Fruit fly (Drosophila melanogaster) whole organism, embryonic: Measurements from ENCODE around the gene Rbbp5.

ENCODE experiments used
- Ada2b ChIP-seq: fragments of 200-800 bp; sonication (Bioruptor generic); IDR thresholded peaks from 2 replicates; pipeline ENCODE4 v1.3.6; 2022; ENCODE audit warnings: missing biosample characterization, missing genetic modification characterization
- Bteb2 ChIP-seq: fragments of 200-800 bp; sonication (Bioruptor generic); optimal IDR thresholded peaks from 2 replicates; lab custom pipeline; 2016; ENCODE audit warnings: missing biosample characterization, missing genetic modification characterization
- CG10274 ChIP-seq: fragments of 200-800 bp; sonication (Bioruptor generic); optimal IDR thresholded peaks from 3 replicates; lab custom pipeline; 2017; ENCODE audit warnings: missing biosample characterization, mild to moderate bottlenecking, missing genetic modification characterization
- CG10565 ChIP-seq: fragments of 200-800 bp; sonication (Bioruptor generic); optimal IDR thresholded peaks from 3 replicates; lab custom pipeline; 2016; ENCODE audit warnings: missing biosample characterization, mild to moderate bottlenecking, missing genetic modification characterization
- CG12659 ChIP-seq: fragments of 200-800 bp; sonication (Bioruptor generic); optimal IDR thresholded peaks from 3 replicates; lab custom pipeline; 2017; ENCODE audit warnings: mild to moderate bottlenecking, missing biosample characterization, missing genetic modification reagents, missing genetic modification characterization
- CG13123 ChIP-seq: fragments of 200-800 bp; sonication (Bioruptor generic); optimal IDR thresholded peaks from 2 replicates; lab custom pipeline; 2016; ENCODE audit warnings: missing biosample characterization, missing genetic modification characterization
- CG13624 ChIP-seq: fragments of 200-800 bp; sonication (Bioruptor generic); optimal IDR thresholded peaks from 2 replicates; lab custom pipeline; 2016; ENCODE audit warnings: missing biosample characterization, missing genetic modification characterization
- CG15696 ChIP-seq: fragments of 200-800 bp; sonication (Bioruptor generic); optimal IDR thresholded peaks from 2 replicates; lab custom pipeline; 2019; ENCODE audit warnings: missing biosample characterization, mild to moderate bottlenecking, missing genetic modification characterization, moderate library complexity
- CG17361 ChIP-seq: fragments of 200-800 bp; sonication (Bioruptor generic); IDR thresholded peaks from 3 replicates; pipeline ENCODE4 v1.3.6; 2022; ENCODE audit warnings: missing biosample characterization, missing genetic modification characterization
- CG30020 ChIP-seq: fragments of 200-800 bp; optimal IDR thresholded peaks from 2 replicates; lab custom pipeline; 2019; ENCODE audit warnings: missing biosample characterization, mild to moderate bottlenecking, missing genetic modification characterization, moderate library complexity
- CG33213 ChIP-seq: fragments of 200-800 bp; sonication (Bioruptor generic); optimal IDR thresholded peaks from 3 replicates; lab custom pipeline; 2016; ENCODE audit warnings: missing biosample characterization, missing genetic modification characterization
- CG7987 ChIP-seq: fragments of 200-800 bp; sonication (Bioruptor generic); optimal IDR thresholded peaks from 2 replicates; lab custom pipeline; 2018; ENCODE audit warnings: missing biosample characterization, mild to moderate bottlenecking, missing genetic modification characterization, moderate library complexity
- CG8290 ChIP-seq, 3 experiments: fragments of 200-800 bp; sonication (Bioruptor generic); optimal IDR thresholded peaks; 2 replicates each; lab custom pipeline; 2016 to 2019; ENCODE audit warnings: missing biosample characterization in 3 of 3, missing genetic modification characterization in 3 of 3, mild to moderate bottlenecking in 2 of 3, moderate library complexity in 1 of 3
- CG8924 ChIP-seq: fragments of 200-800 bp; optimal IDR thresholded peaks from 3 replicates; lab custom pipeline; 2019; ENCODE audit warnings: missing biosample characterization, mild to moderate bottlenecking, missing genetic modification characterization, moderate library complexity
- CG9215 ChIP-seq: fragments of 200-800 bp; sonication (Bioruptor generic); IDR thresholded peaks from 2 replicates; pipeline ENCODE4 v1.3.6; 2022; ENCODE audit warnings: missing biosample characterization, missing genetic modification characterization
- CG9797 ChIP-seq: fragments of 200-800 bp; sonication (Bioruptor generic); optimal IDR thresholded peaks from 3 replicates; lab custom pipeline; 2018; ENCODE audit warnings: missing biosample characterization, mild to moderate bottlenecking, missing genetic modification characterization
- CoRest ChIP-seq: fragments of 200-800 bp; sonication (Bioruptor generic); optimal IDR thresholded peaks from 3 replicates; lab custom pipeline; 2018; ENCODE audit warnings: missing biosample characterization, mild to moderate bottlenecking, missing genetic modification characterization, moderate library complexity
- D19A ChIP-seq: fragments of 200-800 bp; optimal IDR thresholded peaks from 3 replicates; lab custom pipeline; 2019; ENCODE audit warnings: missing biosample characterization, mild to moderate bottlenecking, missing genetic modification characterization, moderate library complexity
- Dref ChIP-seq: fragments of 200-800 bp; sonication (Bioruptor generic); IDR thresholded peaks from 2 replicates; pipeline ENCODE4 v1.3.6; 2022; ENCODE audit warnings: missing biosample characterization, missing genetic modification characterization
- GATAe ChIP-seq: fragments of 200-800 bp; sonication (Bioruptor generic); conservative IDR thresholded peaks from 2 replicates; pipeline ENCODE4 v1.3.6; 2022; ENCODE audit warnings: missing biosample characterization, missing genetic modification characterization
- HLH54F ChIP-seq: fragments of 200-800 bp; sonication (Bioruptor generic); optimal IDR thresholded peaks from 3 replicates; lab custom pipeline; 2016; ENCODE audit warnings: missing biosample characterization, missing genetic modification characterization
- Hr51 ChIP-seq, 2 experiments: fragments of 200-800 bp; sonication (Bioruptor generic); optimal IDR thresholded peaks; 2 replicates in 1 of 2; 3 replicates in 1 of 2; lab custom pipeline; 2016 to 2018; ENCODE audit warnings: missing biosample characterization in 2 of 2, missing genetic modification characterization in 2 of 2, mild to moderate bottlenecking in 1 of 2, moderate library complexity in 1 of 2
- Kr ChIP-seq: fragments of 200-800 bp; sonication (Bioruptor generic); optimal IDR thresholded peaks from 2 replicates; lab custom pipeline; 2017; ENCODE audit warnings: missing biosample characterization, mild to moderate bottlenecking, missing genetic modification characterization
- MBD-R2 ChIP-seq: fragments of 200-800 bp; sonication (Bioruptor generic); IDR thresholded peaks from 2 replicates; pipeline ENCODE4 v1.3.6; 2022; ENCODE audit warnings: missing biosample characterization, missing genetic modification characterization
- Med ChIP-seq: fragments of 200-800 bp; sonication (Bioruptor generic); peaks from one replicate; lab custom pipeline; 2016; ENCODE audit warnings: missing biosample characterization, missing genetic modification characterization, mild to moderate bottlenecking, inconsistent platforms, moderate library complexity
- Meics ChIP-seq: fragments of 200-800 bp; sonication (Bioruptor generic); optimal IDR thresholded peaks from 2 replicates; lab custom pipeline; 2017; ENCODE audit warnings: missing biosample characterization, mild to moderate bottlenecking, missing genetic modification characterization
- YL-1 ChIP-seq: fragments of 200-800 bp; sonication (Bioruptor generic); optimal IDR thresholded peaks from 3 replicates; lab custom pipeline; 2017; ENCODE audit warnings: missing biosample characterization, mild to moderate bottlenecking, missing genetic modification characterization
- br ChIP-seq: fragments of >200 bp; optimal IDR thresholded peaks from 2 replicates; lab custom pipeline; 2017
- crc ChIP-seq: fragments of 200-800 bp; sonication (Bioruptor generic); optimal IDR thresholded peaks from 2 replicates; lab custom pipeline; 2016; ENCODE audit warnings: missing biosample characterization, missing genetic modification characterization
- ems ChIP-seq: fragments of 200-800 bp; sonication (Bioruptor generic); optimal IDR thresholded peaks from 3 replicates; lab custom pipeline; 2016; ENCODE audit warnings: missing biosample characterization, missing genetic modification characterization
- eyg ChIP-seq: fragments of 200-800 bp; sonication (Bioruptor generic); optimal IDR thresholded peaks from 3 replicates; lab custom pipeline; 2016; ENCODE audit warnings: missing biosample characterization, missing genetic modification characterization
- fd102C ChIP-seq: fragments of 200-800 bp; sonication (Bioruptor generic); optimal IDR thresholded peaks from 2 replicates; lab custom pipeline; 2018; ENCODE audit warnings: missing biosample characterization, mild to moderate bottlenecking, missing genetic modification characterization, moderate library complexity
- gcm ChIP-seq: fragments of 200-800 bp; sonication (Bioruptor generic); optimal IDR thresholded peaks from 2 replicates; lab custom pipeline; 2019; ENCODE audit warnings: missing biosample characterization, mild to moderate bottlenecking, missing genetic modification characterization, moderate library complexity
- ham ChIP-seq: fragments of 200-800 bp; sonication (Bioruptor generic); IDR thresholded peaks from 2 replicates; pipeline ENCODE4 v1.3.6; 2022; ENCODE audit warnings: missing biosample characterization, missing genetic modification characterization
- hkb ChIP-seq, 2 experiments: fragments of 200-800 bp in 1 of 2; fragments of >200 bp in 1 of 2; sonication (Bioruptor generic) in 1 of 2; IDR thresholded peaks in 1 of 2; optimal IDR thresholded peaks in 1 of 2; 2 replicates each; pipeline versions ENCODE4 v1.3.6 to Lab custom; 2017 to 2022; ENCODE audit warnings: missing biosample characterization in 1 of 2, missing genetic modification characterization in 1 of 2
- klu ChIP-seq: fragments of 200-800 bp; sonication (Bioruptor generic); IDR thresholded peaks from 2 replicates; pipeline ENCODE4 v1.3.6; 2022; ENCODE audit warnings: missing biosample characterization, missing genetic modification characterization
- lmd ChIP-seq: fragments of 200-800 bp; sonication (Bioruptor generic); IDR thresholded peaks from 2 replicates; pipeline ENCODE4 v1.3.6; 2022; ENCODE audit warnings: missing biosample characterization, missing genetic modification characterization
- lov ChIP-seq, 2 experiments: fragments of 200-800 bp in 1 of 2; fragments of >200 bp in 1 of 2; sonication (Bioruptor generic) in 1 of 2; IDR thresholded peaks in 1 of 2; optimal IDR thresholded peaks in 1 of 2; 2 replicates in 1 of 2; 3 replicates in 1 of 2; pipeline versions ENCODE4 v1.3.6 to Lab custom; 2017 to 2022; ENCODE audit warnings: missing biosample characterization in 1 of 2, missing genetic modification characterization in 1 of 2
- luna ChIP-seq: fragments of 200-800 bp; sonication (Bioruptor generic); optimal IDR thresholded peaks from 2 replicates; lab custom pipeline; 2016; ENCODE audit warnings: missing biosample characterization, missing genetic modification characterization
- nom ChIP-seq: fragments of 200-800 bp; sonication (Bioruptor generic); optimal IDR thresholded peaks from 2 replicates; lab custom pipeline; 2017; ENCODE audit warnings: missing biosample characterization, missing genetic modification characterization, mild to moderate bottlenecking, moderate library complexity, missing genetic modification reagents
- odd ChIP-seq: fragments of 200-800 bp; sonication (Bioruptor generic); optimal IDR thresholded peaks from 2 replicates; lab custom pipeline; 2017; ENCODE audit warnings: missing biosample characterization, mild to moderate bottlenecking, missing genetic modification characterization
- onecut ChIP-seq: fragments of 200-800 bp; sonication (Bioruptor generic); IDR thresholded peaks from 2 replicates; pipeline ENCODE4 v1.3.6; 2022; ENCODE audit warnings: missing biosample characterization, missing genetic modification characterization
- pb ChIP-seq: fragments of 200-800 bp; sonication (Bioruptor generic); optimal IDR thresholded peaks from 3 replicates; lab custom pipeline; 2016; ENCODE audit warnings: missing biosample characterization, missing genetic modification characterization
- pita ChIP-seq: fragments of 200-800 bp; sonication (Bioruptor generic); optimal IDR thresholded peaks from 2 replicates; lab custom pipeline; 2017; ENCODE audit warnings: missing biosample characterization, mild to moderate bottlenecking, missing genetic modification characterization
- run ChIP-seq: fragments of 200-800 bp; sonication (Bioruptor generic); optimal IDR thresholded peaks from 3 replicates; lab custom pipeline; 2018; ENCODE audit warnings: missing biosample characterization, mild to moderate bottlenecking, missing genetic modification characterization
- sima ChIP-seq: fragments of 200-800 bp; sonication (Bioruptor generic); optimal IDR thresholded peaks from 2 replicates; lab custom pipeline; 2016; ENCODE audit warnings: missing biosample characterization, missing genetic modification characterization
- sr ChIP-seq: fragments of 200-800 bp; sonication (Bioruptor generic); IDR thresholded peaks from 3 replicates; pipeline ENCODE4 v1.3.6; 2022; ENCODE audit warnings: missing biosample characterization, missing genetic modification characterization
- sug ChIP-seq: fragments of 200-800 bp; optimal IDR thresholded peaks from 2 replicates; lab custom pipeline; 2019; ENCODE audit warnings: missing biosample characterization, mild to moderate bottlenecking, missing genetic modification characterization, moderate library complexity
- unpg ChIP-seq: fragments of 200-800 bp; sonication (Bioruptor generic); optimal IDR thresholded peaks from 3 replicates; lab custom pipeline; 2018; ENCODE audit warnings: missing biosample characterization, mild to moderate bottlenecking, missing genetic modification characterization, moderate library complexity
- vvl ChIP-seq: fragments of 200-800 bp; sonication (Bioruptor generic); IDR thresholded peaks from 2 replicates; pipeline ENCODE4 v1.3.6; 2022; ENCODE audit warnings: missing biosample characterization, missing genetic modification characterization
- wor ChIP-seq: fragments of 200-800 bp; sonication (Bioruptor generic); IDR thresholded peaks from 2 replicates; pipeline ENCODE4 v1.3.6; 2022; ENCODE audit warnings: missing biosample characterization, missing genetic modification characterization
- yki ChIP-seq: fragments of >200 bp; optimal IDR thresholded peaks from 3 replicates; lab custom pipeline; 2018

Rbbp5 gene

dm6 chr3L:20356613-20357012 lies 8.9 kb upstream of the Rbbp5 start, which contains the start of gene kin17 (continued):
- TF ChIP-seq crc (GFP tag; lab: Kevin White, UChicago) = no peak
- no peak for TF ChIP-seq Kr (GFP tag; lab: Kevin White, UChicago)
- TF ChIP-seq CG7987 = no peak
- TF ChIP-seq br (lab: Kevin White, UChicago) = no peak
- no peak for TF ChIP-seq Bteb2 (GFP tag; lab: Kevin White, UChicago)
- no peak for TF ChIP-seq eyg (GFP tag; lab: Kevin White, UChicago)
- no peak for TF ChIP-seq gcm (GFP tag; lab: Kevin White, UChicago)
- no peak for TF ChIP-seq D19A (tag; lab: Kevin White, UChicago)
- no peak for TF ChIP-seq luna (GFP tag; lab: Kevin White, UChicago)
- no peak for TF ChIP-seq Ada2b (GFP tag; lab: Robert Waterston, UW)
- TF ChIP-seq CG12659 (GFP tag; lab: Kevin White, UChicago) = peak; percentile 8
- no peak for TF ChIP-seq pb
- no peak for TF ChIP-seq nom
- TF ChIP-seq CG8290 (GFP tag; optimal IDR thresholded peaks at IDR 0.05; lab: Kevin White, UChicago) = no peak
- no peak for TF ChIP-seq CG8290 (tag; optimal IDR thresholded peaks at IDR 0.05; lab: Kevin White, UChicago)
- TF ChIP-seq pita (GFP tag; lab: Kevin White, UChicago) = no peak
- TF ChIP-seq sug (tag; lab: Kevin White, UChicago) = no peak
- TF ChIP-seq CG17361 (GFP tag; lab: Robert Waterston, UW) = no peak
- TF ChIP-seq GATAe (GFP tag; lab: Robert Waterston, UW) = no peak
- no peak for TF ChIP-seq Hr51 (GFP tag; optimal IDR thresholded peaks at IDR 0.05; lab: Kevin White, UChicago)
- TF ChIP-seq sr (GFP tag; lab: Robert Waterston, UW) = no peak
- TF ChIP-seq hkb (optimal IDR thresholded peaks at IDR 0.05; lab: Kevin White, UChicago) = no peak
- TF ChIP-seq hkb (GFP tag; IDR thresholded peaks at IDR 0.05; lab: Robert Waterston, UW) = no peak
- TF ChIP-seq onecut (GFP tag; lab: Robert Waterston, UW) = no peak
- TF ChIP-seq fd102C (GFP tag; lab: Kevin White, UChicago) = no peak
- no peak for TF ChIP-seq run
- TF ChIP-seq CoRest (tag; lab: Kevin White, UChicago) = no peak
- no peak for TF ChIP-seq vvl (GFP tag; lab: Robert Waterston, UW)
- TF ChIP-seq CG9215 (GFP tag; lab: Robert Waterston, UW) = no peak
- no peak for TF ChIP-seq CG30020
- TF ChIP-seq lov (optimal IDR thresholded peaks at IDR 0.05; lab: Kevin White, UChicago) = no peak
- no peak for TF ChIP-seq lov (GFP tag; IDR thresholded peaks at IDR 0.05; lab: Robert Waterston, UW)
- TF ChIP-seq CG13624 (GFP tag; lab: Kevin White, UChicago) = no peak
- TF ChIP-seq Meics (GFP tag; lab: Kevin White, UChicago) = no peak
- no peak for TF ChIP-seq sima
- TF ChIP-seq CG10274 (GFP tag; lab: Kevin White, UChicago) = no peak
- TF ChIP-seq ham (GFP tag; lab: Robert Waterston, UW) = no peak
- no peak for TF ChIP-seq CG13123 (GFP tag; lab: Kevin White, UChicago)
- TF ChIP-seq HLH54F = no peak
- TF ChIP-seq wor = no peak
- no peak for TF ChIP-seq odd (GFP tag; lab: Kevin White, UChicago)
- TF ChIP-seq CG33213 = no peak
- peak; percentile 58 for TF ChIP-seq YL-1
- TF ChIP-seq CG15696 (tag; lab: Kevin White, UChicago) = no peak
- TF ChIP-seq CG9797 (GFP tag; lab: Kevin White, UChicago) = peak; percentile 84
- peak; percentile 69 for TF ChIP-seq MBD-R2 (GFP tag; lab: Robert Waterston, UW)
- no peak for TF ChIP-seq CG10565 (GFP tag; lab: Kevin White, UChicago)
- peak; percentile 56 for TF ChIP-seq Med (GFP tag; lab: Kevin White, UChicago)
- no peak for TF ChIP-seq yki
- TF ChIP-seq unpg (GFP tag; lab: Kevin White, UChicago) = no peak
- no peak for TF ChIP-seq lmd (GFP tag; lab: Robert Waterston, UW)
- no peak for TF ChIP-seq CG8924 (tag; lab: Kevin White, UChicago)
- no peak for TF ChIP-seq ems
- no peak for TF ChIP-seq klu (GFP tag; lab: Robert Waterston, UW)
- TF ChIP-seq Dref (GFP tag; lab: Robert Waterston, UW) = peak; percentile 70
